Fruit fly (Drosophila melanogaster) whole organism: ENCODE data around the gene CG12519.

Experiments used
- Dll ChIP-seq: fragments of >200 bp; optimal IDR thresholded peaks from 2 replicates; lab custom pipeline; 2017
- EcR ChIP-seq, 2 experiments: fragments of >200 bp; optimal IDR thresholded peaks; 2 replicates each; lab custom pipeline; 2017; ENCODE audit warnings: missing biosample characterization in 2 of 2, missing genetic modification characterization in 2 of 2, missing genetic modification reagents in 2 of 2
- psq ChIP-seq: fragments of >200 bp; optimal IDR thresholded peaks from 2 replicates; lab custom pipeline; 2017
- usp ChIP-seq: fragments of >200 bp; optimal IDR thresholded peaks from 2 replicates; lab custom pipeline; 2017; ENCODE audit warnings: missing biosample characterization, missing genetic modification characterization, mixed read lengths

DNA sequence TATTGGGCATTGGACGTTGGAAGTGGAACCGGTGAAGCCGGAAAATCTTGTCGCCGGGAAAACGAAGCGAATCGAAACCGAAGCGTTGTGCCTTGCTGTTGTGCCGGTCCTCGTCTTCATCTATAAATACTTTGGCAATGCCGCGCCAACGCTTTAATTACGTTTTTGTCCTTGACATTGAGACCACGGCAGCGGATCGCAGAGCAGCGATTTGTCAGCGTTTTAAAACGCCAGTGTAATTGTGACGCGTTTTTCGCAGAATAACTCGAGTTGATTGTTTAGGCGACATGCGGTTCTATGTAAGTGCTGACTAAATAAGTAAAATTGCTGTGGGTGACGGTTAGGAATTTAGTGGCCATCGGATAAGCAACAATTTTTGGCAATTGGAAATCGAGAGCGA lies 48.8 kb downstream of the CG12519 start:
- TF ChIP-seq usp (GFP tag; lab: Kevin White, UChicago) (no peak), EcR (GFP tag; optimal IDR thresholded peaks at IDR 0.05; lab: Kevin White, UChicago) (no peak), Dll (no peak), psq (lab: Kevin White, UChicago) (no peak)
